Fruit fly (Drosophila melanogaster): ENCODE measurements around the gene Fntb.

Gene Fntb

dm6 chr3R:16483877-16484417 is 51.1 kb downstream of the Fntb start, which contains the start of gene Der-2 (continued):
- TF ChIP-seq CG7839 (tag; optimal IDR thresholded peaks at IDR 0.05) = no peak
- TF ChIP-seq odd (GFP tag; optimal IDR thresholded peaks at IDR 0.05) = no peak
- TF ChIP-seq Atf3 (GFP tag; optimal IDR thresholded peaks at IDR 0.05) = no peak
- peak; percentile 89 for TF ChIP-seq Sry-δ (GFP tag; optimal IDR thresholded peaks at IDR 0.05)
- no peak for TF ChIP-seq Ada2b (GFP tag; IDR thresholded peaks at IDR 0.05)
- peak; percentile 93 for TF ChIP-seq zen2 (GFP tag; IDR thresholded peaks at IDR 0.05; ENCODE audit: partially characterized antibody)
- no peak for TF ChIP-seq CG4707 (GFP tag; optimal IDR thresholded peaks at IDR 0.05)
- no peak for TF ChIP-seq CG6765 (GFP tag; optimal IDR thresholded peaks at IDR 0.05)
- TF ChIP-seq Awh (GFP tag; IDR thresholded peaks at IDR 0.05) = no peak
- no peak for TF ChIP-seq CG32532 (GFP tag; IDR thresholded peaks at IDR 0.05)
- TF ChIP-seq CG5953 (GFP tag; IDR thresholded peaks at IDR 0.05) = no peak
- no peak for TF ChIP-seq ems (GFP tag; optimal IDR thresholded peaks at IDR 0.05)
- peak; percentile 78 for TF ChIP-seq vnd (GFP tag; IDR thresholded peaks at IDR 0.05; ENCODE audit: partially characterized antibody)
- TF ChIP-seq HLHmδ (GFP tag; optimal IDR thresholded peaks at IDR 0.05) = no peak
- 0 out of 2 replicates have a peak, but pooled peaks have one; percentile 3 for TF ChIP-seq CG9932 (GFP tag; IDR thresholded peaks at IDR 0.05)
- TF ChIP-seq CG2116 (GFP tag; optimal IDR thresholded peaks at IDR 0.05) = peak; percentile 8
- TF ChIP-seq tx (GFP tag; optimal IDR thresholded peaks at IDR 0.05) = no peak
- TF ChIP-seq nerfin-1 (tag; optimal IDR thresholded peaks at IDR 0.05) = no peak
- peak; percentile 91 for TF ChIP-seq Scr (GFP tag; IDR thresholded peaks at IDR 0.05; ENCODE audit: partially characterized antibody)
- TF ChIP-seq CG8924 (tag; optimal IDR thresholded peaks at IDR 0.05) = no peak
- no peak for TF ChIP-seq slbo (GFP tag; IDR thresholded peaks at IDR 0.05)
- no peak for TF ChIP-seq CG8281 (tag; optimal IDR thresholded peaks at IDR 0.05)
- TF ChIP-seq chinmo (GFP tag; IDR thresholded peaks at IDR 0.05; ENCODE audit: partially characterized antibody) = peak; percentile 92; the same call in 3 of the 4 replicates
- peak; percentile 97 for TF ChIP-seq CG13287 (GFP tag; IDR thresholded peaks at IDR 0.05; ENCODE audit: partially characterized antibody)
- no peak for TF ChIP-seq Drgx (GFP tag; IDR thresholded peaks at IDR 0.05)
- peak; percentile 66 for TF ChIP-seq Med (GFP tag)
- TF ChIP-seq emc (GFP tag; optimal IDR thresholded peaks at IDR 0.05) = no peak
- no peak for TF ChIP-seq gsb-n (tag; optimal IDR thresholded peaks at IDR 0.05)
- TF ChIP-seq lmd (GFP tag; IDR thresholded peaks at IDR 0.05) = no peak
- no peak for TF ChIP-seq CG3838 (GFP tag; optimal IDR thresholded peaks at IDR 0.05)
- TF ChIP-seq en (GFP tag; optimal IDR thresholded peaks at IDR 0.05) = no peak
- TF ChIP-seq disco-r (GFP tag; optimal IDR thresholded peaks at IDR 0.05) = no peak
- no peak for TF ChIP-seq aop (GFP tag; IDR thresholded peaks at IDR 0.05)
- no peak for TF ChIP-seq tap (tag; optimal IDR thresholded peaks at IDR 0.05)
- no peak for TF ChIP-seq CG17186 (GFP tag; optimal IDR thresholded peaks at IDR 0.05)
- TF ChIP-seq CG31388 (GFP tag; optimal IDR thresholded peaks at IDR 0.05) = no peak
- no peak for TF ChIP-seq Sin3A (optimal IDR thresholded peaks at IDR 0.05)
- TF ChIP-seq H15 (GFP tag; IDR thresholded peaks at IDR 0.05) = no peak
- TF ChIP-seq Blimp-1 (GFP tag; optimal IDR thresholded peaks at IDR 0.05) = no peak
- TF ChIP-seq Ets97D (GFP tag; optimal IDR thresholded peaks at IDR 0.05) = no peak
- no peak for TF ChIP-seq dpn (GFP tag; optimal IDR thresholded peaks at IDR 0.05)
- peak; percentile 89 for TF ChIP-seq amos (GFP tag; IDR thresholded peaks at IDR 0.05; ENCODE audit: partially characterized antibody)
- no peak for TF ChIP-seq Side (GFP tag; optimal IDR thresholded peaks at IDR 0.05)
- no peak for TF ChIP-seq kah (GFP tag; optimal IDR thresholded peaks at IDR 0.05)
- TF ChIP-seq Sry-β (GFP tag; optimal IDR thresholded peaks at IDR 0.05) = no peak
- no peak for TF ChIP-seq exex (tag; optimal IDR thresholded peaks at IDR 0.05)
- TF ChIP-seq Hr3 (GFP tag; optimal IDR thresholded peaks at IDR 0.05) = no peak
- peak; percentile 93 for TF ChIP-seq CG6791 (GFP tag; IDR thresholded peaks at IDR 0.05; ENCODE audit: partially characterized antibody)
- TF ChIP-seq CG12104 (GFP tag; optimal IDR thresholded peaks at IDR 0.05) = no peak
- TF ChIP-seq CG10267 (tag; optimal IDR thresholded peaks at IDR 0.05) = no peak
- TF ChIP-seq nmo (GFP tag; optimal IDR thresholded peaks at IDR 0.05) = peak; percentile 1

All from whole organism, embryonic.